Fruit fly (Drosophila melanogaster) whole organism, embryonic: ENCODE data around the gene KP78a.

Experiments used
- Awh ChIP-seq: fragments of 200-800 bp; sonication (Bioruptor generic); IDR thresholded peaks from 2 replicates; pipeline ENCODE4, ENCODE4 v1.3.6; 2022; ENCODE audit warnings: missing biosample characterization, missing genetic modification characterization
- CG11398 ChIP-seq: fragments of 200-800 bp; sonication (Bioruptor generic); optimal IDR thresholded peaks from 2 replicates; lab custom pipeline; 2016; ENCODE audit warnings: missing biosample characterization, missing genetic modification characterization
- CG11504 ChIP-seq: fragments of 200-800 bp; sonication (Bioruptor generic); optimal IDR thresholded peaks from 3 replicates; lab custom pipeline; 2019; ENCODE audit warnings: missing biosample characterization, mild to moderate bottlenecking, missing genetic modification characterization, moderate library complexity
- CG13775 ChIP-seq: fragments of 200-800 bp; sonication (Bioruptor generic); optimal IDR thresholded peaks from 3 replicates; lab custom pipeline; 2017; ENCODE audit warnings: missing biosample characterization, mild to moderate bottlenecking, missing genetic modification characterization
- CG14860 ChIP-seq: fragments of 200-800 bp; sonication (Bioruptor generic); IDR thresholded peaks from 3 replicates; pipeline ENCODE4 v1.3.6; 2022; ENCODE audit warnings: missing biosample characterization, missing genetic modification characterization; ENCODE audit not compliant: partially characterized antibody
- CG16863 ChIP-seq: fragments of 200-800 bp; sonication (Bioruptor generic); optimal IDR thresholded peaks from 3 replicates; lab custom pipeline; 2016; ENCODE audit warnings: missing biosample characterization, missing genetic modification characterization
- CG17612 ChIP-seq: fragments of 200-800 bp; sonication (Bioruptor generic); IDR thresholded peaks from 2 replicates; pipeline ENCODE4 v1.3.6; 2022; ENCODE audit warnings: missing biosample characterization, missing genetic modification characterization
- CG30020 ChIP-seq: fragments of 200-800 bp; optimal IDR thresholded peaks from 2 replicates; lab custom pipeline; 2019; ENCODE audit warnings: missing biosample characterization, mild to moderate bottlenecking, missing genetic modification characterization, moderate library complexity
- CG30431 ChIP-seq: fragments of 200-800 bp; sonication (Bioruptor generic); optimal IDR thresholded peaks from 2 replicates; lab custom pipeline; 2017; ENCODE audit warnings: missing biosample characterization, missing genetic modification characterization
- CG33557 ChIP-seq: fragments of 200-800 bp; sonication (Bioruptor generic); optimal IDR thresholded peaks from 2 replicates; lab custom pipeline; 2019; ENCODE audit warnings: missing biosample characterization, mild to moderate bottlenecking, missing genetic modification characterization, moderate library complexity
- CG4424 ChIP-seq: fragments of 200-800 bp; sonication (Bioruptor generic); optimal IDR thresholded peaks from 3 replicates; lab custom pipeline; 2016; ENCODE audit warnings: missing biosample characterization, missing genetic modification characterization
- CG6272 ChIP-seq: fragments of 200-800 bp; sonication (Bioruptor generic); IDR thresholded peaks from 2 replicates; pipeline ENCODE4 v1.3.6; 2022; ENCODE audit warnings: missing biosample characterization, missing genetic modification characterization
- CG6683 ChIP-seq: fragments of 200-800 bp; sonication (Bioruptor generic); optimal IDR thresholded peaks from 2 replicates; lab custom pipeline; 2017; ENCODE audit warnings: missing biosample characterization, mild to moderate bottlenecking, missing genetic modification characterization, missing genetic modification reagents
- CG6791 ChIP-seq: fragments of 200-800 bp; sonication (Bioruptor generic); IDR thresholded peaks from 3 replicates; pipeline ENCODE4 v1.3.6; 2022; ENCODE audit warnings: missing biosample characterization, missing genetic modification characterization; ENCODE audit not compliant: partially characterized antibody
- CG6854 ChIP-seq: fragments of 200-800 bp; sonication (Bioruptor generic); optimal IDR thresholded peaks from 3 replicates; lab custom pipeline; 2017; ENCODE audit warnings: missing biosample characterization, mild to moderate bottlenecking, missing genetic modification characterization
- CG7839 ChIP-seq: fragments of 200-800 bp; sonication (Bioruptor generic); optimal IDR thresholded peaks from 3 replicates; lab custom pipeline; 2018; ENCODE audit warnings: missing biosample characterization, mild to moderate bottlenecking, missing genetic modification characterization, moderate library complexity
- CG8478 ChIP-seq: fragments of >200 bp; optimal IDR thresholded peaks from 2 replicates; lab custom pipeline; 2018
- CG9609 ChIP-seq: fragments of 200-800 bp; sonication (Bioruptor generic); optimal IDR thresholded peaks from 3 replicates; lab custom pipeline; 2016; ENCODE audit warnings: missing biosample characterization, missing genetic modification characterization
- CG9727 ChIP-seq: fragments of 200-800 bp; sonication (Bioruptor generic); optimal IDR thresholded peaks from 3 replicates; lab custom pipeline; 2017; ENCODE audit warnings: missing biosample characterization, mild to moderate bottlenecking, missing genetic modification characterization
- D ChIP-seq, 2 experiments: fragments of 200-800 bp in 1 of 2; fragments of >200 bp in 1 of 2; sonication (Bioruptor generic) in 1 of 2; optimal IDR thresholded peaks; 2 replicates in 1 of 2; 3 replicates in 1 of 2; lab custom pipeline; 2017; ENCODE audit warnings: mild to moderate bottlenecking in 1 of 2, missing biosample characterization in 1 of 2, missing genetic modification characterization in 1 of 2, missing genetic modification reagents in 1 of 2
- Med ChIP-seq: fragments of 200-800 bp; sonication (Bioruptor generic); peaks from one replicate; lab custom pipeline; 2016; ENCODE audit warnings: missing biosample characterization, missing genetic modification characterization, mild to moderate bottlenecking, inconsistent platforms, moderate library complexity
- Nf-YB ChIP-seq: fragments of 200-800 bp; sonication (Bioruptor generic); optimal IDR thresholded peaks from 3 replicates; lab custom pipeline; 2019; ENCODE audit warnings: missing biosample characterization, mild to moderate bottlenecking, missing genetic modification characterization, moderate library complexity
- Ssrp ChIP-seq: fragments of 200-800 bp; sonication (Bioruptor generic); optimal IDR thresholded peaks from 2 replicates; lab custom pipeline; 2018; ENCODE audit warnings: missing biosample characterization, mild to moderate bottlenecking, missing genetic modification characterization, moderate library complexity
- Tbp ChIP-seq: fragments of >200 bp; optimal IDR thresholded peaks from 2 replicates; lab custom pipeline; 2018; ENCODE audit warnings: missing biosample characterization, missing genetic modification characterization
- ase ChIP-seq: fragments of 200-800 bp; sonication (Bioruptor generic); IDR thresholded peaks from 3 replicates; pipeline ENCODE4 v1.3.6; 2022; ENCODE audit warnings: missing biosample characterization, missing genetic modification characterization
- chm ChIP-seq: fragments of 200-800 bp; sonication (Bioruptor generic); IDR thresholded peaks from 2 replicates; pipeline ENCODE4 v1.3.6; 2022; ENCODE audit warnings: missing biosample characterization, missing genetic modification characterization
- chn ChIP-seq: fragments of 200-800 bp; sonication (Bioruptor generic); optimal IDR thresholded peaks from 2 replicates; lab custom pipeline; 2016; ENCODE audit warnings: missing biosample characterization, missing genetic modification characterization
- crol ChIP-seq: fragments of 200-800 bp; sonication (Bioruptor generic); IDR thresholded peaks from 2 replicates; pipeline ENCODE4 v1.3.6; 2022; ENCODE audit warnings: missing biosample characterization, missing genetic modification characterization
- ewg ChIP-seq: fragments of 200-800 bp; sonication (Bioruptor generic); optimal IDR thresholded peaks from 3 replicates; lab custom pipeline; 2017; ENCODE audit warnings: mild to moderate bottlenecking, missing biosample characterization, missing genetic modification reagents, missing genetic modification characterization
- grn ChIP-seq: fragments of 200-800 bp; sonication (Bioruptor generic); optimal IDR thresholded peaks from 3 replicates; lab custom pipeline; 2017; ENCODE audit warnings: missing biosample characterization, missing genetic modification characterization
- gsb-n ChIP-seq: fragments of 200-800 bp; sonication (Bioruptor generic); optimal IDR thresholded peaks from 3 replicates; lab custom pipeline; 2018; ENCODE audit warnings: missing biosample characterization, mild to moderate bottlenecking, missing genetic modification characterization
- jing ChIP-seq: fragments of 200-800 bp; sonication (Bioruptor generic); optimal IDR thresholded peaks from 2 replicates; lab custom pipeline; 2018; ENCODE audit warnings: missing biosample characterization, mild to moderate bottlenecking, missing genetic modification characterization
- ken ChIP-seq: fragments of 200-800 bp; sonication (Bioruptor generic); IDR thresholded peaks from 3 replicates; pipeline ENCODE4 v1.3.6; 2022; ENCODE audit warnings: missing biosample characterization, missing genetic modification characterization
- knrl ChIP-seq: fragments of 200-800 bp; sonication (Bioruptor generic); IDR thresholded peaks from 3 replicates; pipeline ENCODE4 v1.3.6; 2022; ENCODE audit warnings: missing biosample characterization, missing genetic modification characterization; ENCODE audit not compliant: partially characterized antibody
- nom ChIP-seq: fragments of 200-800 bp; sonication (Bioruptor generic); optimal IDR thresholded peaks from 2 replicates; lab custom pipeline; 2017; ENCODE audit warnings: missing biosample characterization, missing genetic modification characterization, mild to moderate bottlenecking, moderate library complexity, missing genetic modification reagents
- oc ChIP-seq: fragments of 200-800 bp; sonication (Bioruptor generic); optimal IDR thresholded peaks from 2 replicates; lab custom pipeline; 2018; ENCODE audit warnings: missing biosample characterization, mild to moderate bottlenecking, missing genetic modification characterization, moderate library complexity
- odd ChIP-seq: fragments of 200-800 bp; sonication (Bioruptor generic); optimal IDR thresholded peaks from 2 replicates; lab custom pipeline; 2017; ENCODE audit warnings: missing biosample characterization, mild to moderate bottlenecking, missing genetic modification characterization
- ranshi ChIP-seq: fragments of 200-800 bp; sonication (Bioruptor generic); IDR thresholded peaks from 2 replicates; pipeline ENCODE4 v1.3.6; 2022; ENCODE audit warnings: missing biosample characterization, missing genetic modification characterization
- rib ChIP-seq: fragments of 200-800 bp; sonication (Bioruptor generic); IDR thresholded peaks from 2 replicates; pipeline ENCODE4 v1.3.6; 2022; ENCODE audit warnings: missing biosample characterization, missing genetic modification characterization
- salm ChIP-seq: fragments of 200-800 bp; sonication (Bioruptor generic); optimal IDR thresholded peaks from 2 replicates; lab custom pipeline; 2018; ENCODE audit warnings: missing biosample characterization, mild to moderate bottlenecking, missing genetic modification characterization
- sd ChIP-seq: fragments of 200-800 bp; sonication (Bioruptor generic); optimal IDR thresholded peaks from 3 replicates; lab custom pipeline; 2018; ENCODE audit warnings: missing biosample characterization, mild to moderate bottlenecking, missing genetic modification characterization, moderate library complexity
- seq ChIP-seq: fragments of 200-800 bp; sonication (Bioruptor generic); IDR thresholded peaks from 2 replicates; pipeline ENCODE4 v1.3.6; 2022; ENCODE audit warnings: missing biosample characterization, missing genetic modification characterization
- toy ChIP-seq: fragments of 200-800 bp; sonication (Bioruptor generic); IDR thresholded peaks from 2 replicates; pipeline ENCODE4 v1.3.6; 2022; ENCODE audit warnings: missing biosample characterization, missing genetic modification characterization
- ttk ChIP-seq: fragments of 200-800 bp; sonication (Bioruptor generic); IDR thresholded peaks from 2 replicates; pipeline ENCODE4 v2.1.2; 2022; ENCODE audit warnings: missing biosample characterization, missing genetic modification characterization
- twi ChIP-seq: fragments of 200-800 bp; optimal IDR thresholded peaks from 2 replicates; lab custom pipeline; 2019; ENCODE audit warnings: missing biosample characterization, mild to moderate bottlenecking, missing genetic modification characterization, moderate library complexity
- tx ChIP-seq: fragments of 200-800 bp; sonication (Bioruptor generic); optimal IDR thresholded peaks from 2 replicates; lab custom pipeline; 2016; ENCODE audit warnings: missing biosample characterization, missing genetic modification characterization
- zen ChIP-seq: fragments of 200-800 bp; sonication (Bioruptor generic); optimal IDR thresholded peaks from 3 replicates; lab custom pipeline; 2018; ENCODE audit warnings: missing biosample characterization, mild to moderate bottlenecking, missing genetic modification characterization, moderate library complexity
- zen2 ChIP-seq: fragments of 200-800 bp; sonication (Bioruptor generic); IDR thresholded peaks from 3 replicates; pipeline ENCODE4 v1.3.6; 2022; ENCODE audit warnings: missing biosample characterization, missing genetic modification characterization; ENCODE audit not compliant: partially characterized antibody

Gene KP78a

dm6 chr3R:11352912-11353838 is at the start of gene KP78a, which contains the start of gene KP78b (continued):
- TF ChIP-seq CG6854 (GFP tag; lab: Kevin White, UChicago) (no peak), CG4424 (no peak), rib (GFP tag; lab: Robert Waterston, UW) (no peak), chm (GFP tag; lab: Robert Waterston, UW) (no peak), ewg (no peak), odd (GFP tag; lab: Kevin White, UChicago) (no peak), sd (tag; lab: Kevin White, UChicago) (no peak), CG8478 (lab: Kevin White, UChicago) (peak; percentile 74), CG30020 (tag; lab: Kevin White, UChicago) (no peak), Tbp (GFP tag; lab: Kevin White, UChicago) (no peak), salm (tag; lab: Kevin White, UChicago) (no peak), ase (GFP tag; lab: Robert Waterston, UW) (no peak), tx (GFP tag; lab: Kevin White, UChicago) (no peak), seq (GFP tag; lab: Robert Waterston, UW) (0 out of 2 replicates have a peak, but pooled peaks have one; percentile 32), CG17612 (GFP tag; lab: Robert Waterston, UW) (no peak), grn (GFP tag; lab: Kevin White, UChicago) (peak; percentile 45), gsb-n (tag; lab: Kevin White, UChicago) (no peak), CG11398 (GFP tag; lab: Kevin White, UChicago) (peak; percentile 36), oc (tag; lab: Kevin White, UChicago) (peak; percentile 74), jing (GFP tag; lab: Kevin White, UChicago) (peak; percentile 66), chn (GFP tag; lab: Kevin White, UChicago) (no peak), CG14860 (GFP tag; lab: Robert Waterston, UW) (no peak), CG6683 (no peak), CG9727 (GFP tag; lab: Kevin White, UChicago) (no peak), CG9609 (no peak), crol (GFP tag; lab: Robert Waterston, UW) (peak; percentile 19; the same call in 1 of the 2 replicates), Med (GFP tag; lab: Kevin White, UChicago) (peak; percentile 55), CG30431 (GFP tag; lab: Kevin White, UChicago) (no peak), toy (GFP tag; lab: Robert Waterston, UW) (no peak), CG7839 (no peak), CG16863 (GFP tag; lab: Kevin White, UChicago) (no peak), ken (GFP tag; lab: Robert Waterston, UW) (no peak), CG13775 (no peak), CG6272 (no peak), zen2 (peak; percentile 14; the same call in 1 of the 3 replicates), CG33557 (peak; percentile 21), Awh (0 out of 2 replicates have a peak, but pooled peaks have one; percentile 46), D (optimal IDR thresholded peaks at IDR 0.05; lab: Kevin White, UChicago) (peak; percentile 82), D (GFP tag; optimal IDR thresholded peaks at IDR 0.05; lab: Kevin White, UChicago) (no peak), Nf-YB (GFP tag; lab: Kevin White, UChicago) (peak; percentile 100), knrl (GFP tag; lab: Robert Waterston, UW) (no peak), CG11504 (tag; lab: Kevin White, UChicago) (no peak), twi (tag; lab: Kevin White, UChicago) (no peak), ttk (GFP tag; lab: Robert Waterston, UW) (no peak), CG6791 (peak; percentile 33; the same call in 1 of the 3 replicates), zen (tag; lab: Kevin White, UChicago) (peak; percentile 96), nom (no peak), Ssrp (tag; lab: Kevin White, UChicago) (no peak), ranshi (GFP tag; lab: Robert Waterston, UW) (no peak)
